Worm (Caenorhabditis elegans) whole organism, L3 larva: ENCODE measurements around the gene R102.11.

ENCODE experiments used
- ZK546.5 ChIP-seq: sonication (generic microtip); optimal IDR thresholded peaks from 2 replicates; lab custom pipeline; 2017; ENCODE audit warnings: missing biosample characterization, missing genetic modification characterization
- aly-2 ChIP-seq: fragments of 150-350 bp; optimal IDR thresholded peaks from 2 replicates; lab custom pipeline; 2014; ENCODE audit warnings: missing biosample characterization, missing genetic modification characterization
- ama-1 ChIP-seq: fragments of 150-350 bp; optimal IDR thresholded peaks from 2 replicates; lab custom pipeline; 2018
- ceh-16 ChIP-seq: sonication (generic microtip); optimal IDR thresholded peaks from 2 replicates; lab custom pipeline; 2017; ENCODE audit warnings: missing biosample characterization, missing genetic modification characterization
- ceh-28 ChIP-seq: fragments of 150-350 bp; optimal IDR thresholded peaks from 2 replicates; lab custom pipeline; 2014; ENCODE audit warnings: missing biosample characterization, missing genetic modification reagents, missing genetic modification characterization
- ceh-82 ChIP-seq: fragments of 150-350 bp; optimal IDR thresholded peaks from 2 replicates; lab custom pipeline; 2014; ENCODE audit warnings: missing biosample characterization, missing genetic modification characterization
- daf-12 ChIP-seq: fragments of 150-350 bp; optimal IDR thresholded peaks from 2 replicates; lab custom pipeline; 2014; ENCODE audit warnings: missing biosample characterization, missing genetic modification reagents, missing genetic modification characterization
- egl-27 ChIP-seq: sonication (generic microtip); optimal IDR thresholded peaks from 4 replicates; lab custom pipeline; 2017; ENCODE audit warnings: missing biosample characterization, missing genetic modification reagents, missing genetic modification characterization
- egl-5 ChIP-seq: fragments of 150-350 bp; optimal IDR thresholded peaks from 2 replicates; lab custom pipeline; 2017; ENCODE audit warnings: missing biosample characterization, missing genetic modification reagents, missing genetic modification characterization, inconsistent platforms
- elt-1 ChIP-seq: fragments of 150-350 bp; optimal IDR thresholded peaks from 2 replicates; lab custom pipeline; 2014; ENCODE audit warnings: missing biosample characterization, missing genetic modification characterization
- elt-2 ChIP-seq: sonication (generic microtip); optimal IDR thresholded peaks from 2 replicates; lab custom pipeline; 2016; ENCODE audit warnings: missing genetic modification reagents, mild to moderate bottlenecking, missing genetic modification characterization, missing compliant biosample characterization
- elt-3 ChIP-seq, 3 experiments: fragments of 150-350 bp in 1 of 3; sonication (generic microtip) in 2 of 3; optimal IDR thresholded peaks; 2 replicates in 2 of 3; 4 replicates in 1 of 3; lab custom pipeline; 2014 to 2017; ENCODE audit warnings: missing biosample characterization in 3 of 3, missing genetic modification characterization in 3 of 3
- eor-1 ChIP-seq, 2 experiments: fragments of 150-350 bp; optimal IDR thresholded peaks; 2 replicates each; lab custom pipeline; 2014 to 2018; ENCODE audit warnings: missing biosample characterization in 2 of 2, missing genetic modification characterization in 2 of 2
- fkh-10 ChIP-seq: sonication (generic microtip); optimal IDR thresholded peaks from 2 replicates; lab custom pipeline; 2017; ENCODE audit warnings: missing biosample characterization, missing genetic modification reagents, missing genetic modification characterization
- fkh-2 ChIP-seq: fragments of 150-350 bp; optimal IDR thresholded peaks from 2 replicates; lab custom pipeline; 2014; ENCODE audit warnings: missing biosample characterization, missing genetic modification reagents, missing genetic modification characterization
- fos-1 ChIP-seq: fragments of 150-350 bp; optimal IDR thresholded peaks from 2 replicates; lab custom pipeline; 2014; ENCODE audit warnings: missing biosample characterization, missing genetic modification characterization
- hmg-11 ChIP-seq: sonication (generic microtip); optimal IDR thresholded peaks from 2 replicates; lab custom pipeline; 2016; ENCODE audit warnings: missing genetic modification characterization, missing compliant biosample characterization
- jun-1 ChIP-seq: fragments of 150-350 bp; optimal IDR thresholded peaks from 2 replicates; lab custom pipeline; 2014; ENCODE audit warnings: missing biosample characterization, missing genetic modification reagents, missing genetic modification characterization
- lin-15B ChIP-seq: fragments of 150-350 bp; optimal IDR thresholded peaks from 2 replicates; lab custom pipeline; 2014; ENCODE audit warnings: missing biosample characterization, missing genetic modification characterization
- lin-39 ChIP-seq: fragments of 150-350 bp; optimal IDR thresholded peaks from 2 replicates; lab custom pipeline; 2018; ENCODE audit warnings: missing biosample characterization, missing genetic modification reagents, missing genetic modification characterization
- lsy-12 ChIP-seq: sonication (generic microtip); optimal IDR thresholded peaks from 2 replicates; lab custom pipeline; 2016; ENCODE audit warnings: mild to moderate bottlenecking, missing genetic modification characterization, missing compliant biosample characterization
- mml-1 ChIP-seq: fragments of 150-350 bp; sonication (generic microtip); optimal IDR thresholded peaks from 3 replicates; lab custom pipeline; 2014; ENCODE audit warnings: missing biosample characterization, missing genetic modification characterization
- nfya-1 ChIP-seq: sonication (generic microtip); optimal IDR thresholded peaks from 2 replicates; lab custom pipeline; 2017; ENCODE audit warnings: missing genetic modification characterization, mild to moderate bottlenecking, missing compliant biosample characterization, antibody characterized with exemption, moderate library complexity; ENCODE audit not compliant: insufficient read depth
- nhr-12 ChIP-seq: fragments of 150-350 bp; optimal IDR thresholded peaks from 2 replicates; lab custom pipeline; 2014; ENCODE audit warnings: missing biosample characterization, missing genetic modification characterization
- nhr-23 ChIP-seq: fragments of 150-350 bp; optimal IDR thresholded peaks from 2 replicates; lab custom pipeline; 2014; ENCODE audit warnings: missing biosample characterization, missing genetic modification reagents, missing genetic modification characterization
- nhr-237 ChIP-seq: fragments of 150-350 bp; optimal IDR thresholded peaks from 2 replicates; lab custom pipeline; 2014; ENCODE audit warnings: missing biosample characterization, missing genetic modification characterization
- nhr-25 ChIP-seq: sonication (generic microtip); optimal IDR thresholded peaks from 2 replicates; lab custom pipeline; 2017; ENCODE audit warnings: missing biosample characterization, missing genetic modification characterization
- nhr-28 ChIP-seq: fragments of 150-350 bp; optimal IDR thresholded peaks from 2 replicates; lab custom pipeline; 2014; ENCODE audit warnings: missing biosample characterization, missing genetic modification characterization
- nhr-43 ChIP-seq: sonication (generic microtip); optimal IDR thresholded peaks from 2 replicates; lab custom pipeline; 2016; ENCODE audit warnings: mild to moderate bottlenecking, missing genetic modification characterization, missing compliant biosample characterization; ENCODE audit not compliant: poor library complexity, severe bottlenecking
- nhr-67 ChIP-seq: fragments of 150-350 bp; optimal IDR thresholded peaks from 2 replicates; lab custom pipeline; 2014; ENCODE audit warnings: missing biosample characterization, missing genetic modification characterization
- nhr-76 ChIP-seq: fragments of 150-350 bp; sonication (generic microtip); optimal IDR thresholded peaks from 5 replicates; lab custom pipeline; 2014; ENCODE audit warnings: missing biosample characterization, missing genetic modification characterization
- nhr-77 ChIP-seq: fragments of 150-350 bp; optimal IDR thresholded peaks from 2 replicates; lab custom pipeline; 2014; ENCODE audit warnings: missing biosample characterization, missing genetic modification characterization
- pha-4 ChIP-seq: fragments of 150-350 bp; optimal IDR thresholded peaks from 2 replicates; lab custom pipeline; 2014; ENCODE audit warnings: missing biosample characterization, missing genetic modification reagents, missing genetic modification characterization
- pqm-1 ChIP-seq: fragments of 150-350 bp; optimal IDR thresholded peaks from 2 replicates; lab custom pipeline; 2017; ENCODE audit warnings: missing biosample characterization, missing genetic modification characterization, inconsistent platforms
- sea-2 ChIP-seq: fragments of 150-350 bp; sonication (generic microtip); optimal IDR thresholded peaks from 4 replicates; lab custom pipeline; 2014; ENCODE audit warnings: missing biosample characterization, missing genetic modification reagents, missing genetic modification characterization
- skn-1 ChIP-seq: fragments of 150-350 bp; optimal IDR thresholded peaks from 2 replicates; lab custom pipeline; 2014; ENCODE audit warnings: missing biosample characterization, missing genetic modification characterization
- snpc-4 ChIP-seq: fragments of 150-350 bp; optimal IDR thresholded peaks from 2 replicates; lab custom pipeline; 2014; ENCODE audit warnings: missing biosample characterization, missing genetic modification characterization
- tbx-2 ChIP-seq: sonication (generic microtip); optimal IDR thresholded peaks from 2 replicates; lab custom pipeline; 2016; ENCODE audit warnings: mild to moderate bottlenecking, missing genetic modification characterization, missing compliant biosample characterization
- unc-39 ChIP-seq: sonication (generic microtip); optimal IDR thresholded peaks from 4 replicates; lab custom pipeline; 2017; ENCODE audit warnings: missing biosample characterization, missing genetic modification characterization
- unc-62 ChIP-seq: fragments of 150-350 bp; sonication (generic microtip); optimal IDR thresholded peaks from 4 replicates; lab custom pipeline; 2014; ENCODE audit warnings: missing biosample characterization, missing genetic modification reagents, missing genetic modification characterization
- zag-1 ChIP-seq: fragments of 150-350 bp; optimal IDR thresholded peaks from 2 replicates; lab custom pipeline; 2014; ENCODE audit warnings: missing biosample characterization, missing genetic modification characterization
- ztf-11 ChIP-seq: fragments of 150-350 bp; optimal IDR thresholded peaks from 2 replicates; lab custom pipeline; 2014; ENCODE audit warnings: missing biosample characterization, missing genetic modification characterization

Gene R102.11

ce11 chrIV:10699000-10699399 lies 560 bp downstream of the R102.11 start:
- TF ChIP-seq hmg-11 (tag; lab: Kevin White, UChicago) = no peak
- TF ChIP-seq ztf-11 (tag; lab: Kevin White, UChicago) = no peak
- TF ChIP-seq aly-2 (tag; lab: Kevin White, UChicago) = no peak
- no peak for TF ChIP-seq nhr-28 (tag; lab: Kevin White, UChicago)
- TF ChIP-seq ceh-16 (tag; lab: Kevin White, UChicago) = no peak
- TF ChIP-seq elt-3 (tag; optimal IDR thresholded peaks at IDR 0.05; lab: Kevin White, UChicago) = no peak
- TF ChIP-seq lin-15B (tag; lab: Kevin White, UChicago) = no peak
- no peak for TF ChIP-seq egl-27 (tag; lab: Kevin White, UChicago)
- TF ChIP-seq lsy-12 (tag; lab: Kevin White, UChicago) = no peak
- no peak for TF ChIP-seq fkh-10 (GFP tag; lab: Kevin White, UChicago)
- no peak for TF ChIP-seq zag-1 (tag; lab: Kevin White, UChicago)
- TF ChIP-seq mml-1 (tag; lab: Kevin White, UChicago) = no peak
- TF ChIP-seq nhr-23 (tag; lab: Kevin White, UChicago) = no peak
- no peak for TF ChIP-seq nhr-25
- no peak for TF ChIP-seq ZK546.5
- TF ChIP-seq nhr-12 = no peak
- TF ChIP-seq eor-1 (tag; optimal IDR thresholded peaks at IDR 0.05; lab: Kevin White, UChicago) = no peak
- TF ChIP-seq sea-2 (GFP tag; lab: Kevin White, UChicago) = no peak

DNA sequence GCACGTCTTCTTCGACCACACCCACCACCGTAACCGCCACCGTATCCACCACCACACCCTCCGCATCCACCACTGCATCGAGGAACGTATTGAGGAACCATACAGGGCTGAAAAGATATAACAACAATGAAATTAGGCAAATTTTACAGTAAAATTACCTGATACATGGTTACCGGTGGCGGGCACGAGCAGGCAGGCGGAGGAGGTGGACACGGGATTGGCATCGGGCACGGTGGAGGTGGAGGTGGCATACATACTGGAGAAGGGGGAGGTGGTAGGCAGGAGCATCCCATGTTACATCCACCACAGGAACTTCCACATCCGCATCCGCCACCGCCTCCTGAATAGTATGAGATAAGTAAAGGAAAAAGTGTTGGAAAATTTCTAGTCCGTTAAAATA lies 1.1 kb downstream of the R102.11 start:
- no peak for TF ChIP-seq mml-1 (tag; lab: Kevin White, UChicago)
- no peak for TF ChIP-seq elt-3 (tag; optimal IDR thresholded peaks at IDR 0.05; lab: Kevin White, UChicago)
- no peak for TF ChIP-seq nhr-76 (tag; lab: Kevin White, UChicago)
- no peak for TF ChIP-seq zag-1 (tag; lab: Kevin White, UChicago)
- no peak for TF ChIP-seq unc-62 (GFP tag; lab: Kevin White, UChicago)
- TF ChIP-seq nhr-25 = no peak
- no peak for TF ChIP-seq nhr-43 (tag; lab: Kevin White, UChicago)
- TF ChIP-seq nhr-23 (tag; lab: Kevin White, UChicago) = no peak
- no peak for TF ChIP-seq daf-12 (tag; lab: Kevin White, UChicago)
- no peak for TF ChIP-seq snpc-4 (tag; lab: Kevin White, UChicago)
- no peak for TF ChIP-seq nhr-67 (tag; lab: Kevin White, UChicago)
- no peak for TF ChIP-seq pha-4 (tag; lab: Kevin White, UChicago)
- TF ChIP-seq ztf-11 (tag; lab: Kevin White, UChicago) = no peak
- TF ChIP-seq ceh-82 = no peak
- TF ChIP-seq tbx-2 = no peak
- TF ChIP-seq hmg-11 (tag; lab: Kevin White, UChicago) = no peak
- TF ChIP-seq ZK546.5 = no peak

DNA sequence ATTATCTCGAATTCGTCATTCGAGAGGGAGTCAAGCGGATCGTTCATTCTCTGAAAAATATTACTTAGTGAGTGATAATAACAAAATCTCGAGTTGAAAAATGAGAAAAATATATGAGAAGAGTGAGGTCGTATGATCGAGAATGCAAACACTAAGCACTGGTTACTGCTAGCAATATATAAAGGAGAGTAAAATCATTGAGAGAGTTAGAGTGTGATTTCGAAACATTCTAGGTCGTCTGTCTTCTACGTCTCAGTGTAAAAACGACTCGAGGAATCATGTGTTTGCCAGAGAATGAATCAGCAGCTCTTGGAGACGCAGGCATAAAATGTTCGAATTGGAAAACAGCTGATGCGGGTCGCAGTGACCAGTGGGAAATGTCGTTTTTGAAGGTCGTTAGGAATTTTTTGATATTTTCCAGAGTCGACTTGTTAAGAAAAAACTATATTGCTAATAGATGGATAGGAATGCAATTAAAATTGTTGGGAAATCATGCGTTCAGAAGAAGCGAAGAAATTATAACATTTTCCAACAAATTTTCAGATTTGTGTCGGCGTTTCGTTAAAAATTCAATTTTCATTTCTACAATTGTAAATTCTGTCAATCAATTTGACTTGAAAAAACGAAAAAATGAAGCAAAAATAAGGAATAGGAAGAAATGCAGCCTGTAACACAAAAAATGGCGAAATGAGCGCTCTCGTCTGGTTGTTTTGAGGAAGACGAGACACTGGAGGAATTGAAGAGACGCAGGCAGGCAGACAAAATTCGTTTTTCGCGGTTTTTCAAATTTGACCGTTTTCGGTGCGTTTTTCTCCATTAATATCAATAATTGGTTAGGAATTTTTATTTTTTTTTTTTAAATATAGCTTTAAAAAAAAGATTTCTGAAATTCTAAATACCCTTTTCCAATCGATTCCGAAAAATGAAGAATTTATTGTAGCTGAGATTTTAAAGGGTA lies 2.3 kb downstream of the R102.11 start, which contains the start of gene allo-1:
allo-1 (minus strand) TSS at position 51 of the 958 bp plus-strand sequence.
- peak; percentile 33 for TF ChIP-seq ceh-28 (tag; lab: Kevin White, UChicago)
- no peak for TF ChIP-seq elt-3 (tag; optimal IDR thresholded peaks at IDR 0.05; lab: Kevin White, UChicago)
- no peak for TF ChIP-seq fkh-10 (GFP tag; lab: Kevin White, UChicago)
- no peak for TF ChIP-seq lsy-12 (tag; lab: Kevin White, UChicago)
- no peak for TF ChIP-seq ceh-82
- TF ChIP-seq daf-12 (tag; lab: Kevin White, UChicago) = no peak
- TF ChIP-seq ZK546.5 = no peak
- peak; percentile 67 for TF ChIP-seq snpc-4 (tag; lab: Kevin White, UChicago)
- no peak for TF ChIP-seq aly-2 (tag; lab: Kevin White, UChicago)
- TF ChIP-seq eor-1 (tag; optimal IDR thresholded peaks at IDR 0.05; lab: Kevin White, UChicago) = no peak
- TF ChIP-seq lin-15B (tag; lab: Kevin White, UChicago) = peak; percentile 23
- TF ChIP-seq nhr-25 = peak; percentile 86
- peak; percentile 67 for TF ChIP-seq pha-4 (tag; lab: Kevin White, UChicago)
- TF ChIP-seq ama-1 = peak; percentile 8
- TF ChIP-seq skn-1 (tag; lab: Kevin White, UChicago) = peak; percentile 1
- TF ChIP-seq nhr-77 = no peak
- TF ChIP-seq fos-1 (tag; lab: Kevin White, UChicago) = no peak
- no peak for TF ChIP-seq elt-1 (tag; lab: Kevin White, UChicago)
- peak; percentile 15 for TF ChIP-seq pqm-1 (tag; lab: Kevin White, UChicago)
- peak; percentile 40 for TF ChIP-seq lin-39 (tag; lab: Kevin White, UChicago)
- no peak for TF ChIP-seq nhr-237 (tag; lab: Kevin White, UChicago)
- TF ChIP-seq egl-5 (tag; lab: Kevin White, UChicago) = peak; percentile 58
- peak; percentile 45 for TF ChIP-seq hmg-11 (tag; lab: Kevin White, UChicago)
- TF ChIP-seq jun-1 (tag; lab: Kevin White, UChicago) = peak; percentile 72
- no peak for TF ChIP-seq tbx-2
- TF ChIP-seq fkh-2 (tag; lab: Kevin White, UChicago) = no peak
- TF ChIP-seq unc-39 (tag; lab: Kevin White, UChicago) = no peak
- TF ChIP-seq nhr-23 (tag; lab: Kevin White, UChicago) = peak; percentile 72
- peak; percentile 36 for TF ChIP-seq nfya-1 (tag; lab: Kevin White, UChicago)
- TF ChIP-seq elt-2 (tag; lab: Kevin White, UChicago) = peak; percentile 47
